Worm (Caenorhabditis elegans) whole organism, L4 larva: ENCODE results near the gene F54E12.2.
A peak's percentile ranks its signal among the peaks of the same experiment; 100 is the strongest.

ENCODE experiments used
- D1046.2 ChIP-seq: fragments of 200-800 bp; sonication (Bioruptor generic); IDR thresholded peaks from 2 replicates; pipeline ENCODE4 v1.3.6; 2022; ENCODE audit warnings: missing genetic modification characterization, missing compliant biosample characterization
- R02D3.7 ChIP-seq: fragments of 150-350 bp; sonication (generic microtip); optimal IDR thresholded peaks from 3 replicates; lab custom pipeline; 2014; ENCODE audit warnings: missing biosample characterization, missing genetic modification characterization
- T26A8.4 ChIP-seq: fragments of 200-800 bp; sonication (Bioruptor generic); IDR thresholded peaks from 2 replicates; pipeline ENCODE4 v1.3.6; 2022; ENCODE audit warnings: missing genetic modification characterization, missing compliant biosample characterization
- Y105C5A.15 ChIP-seq: fragments of 200-800 bp; sonication (Bioruptor generic); IDR thresholded peaks from 2 replicates; pipeline ENCODE4 v1.3.6; 2022; ENCODE audit warnings: missing genetic modification characterization, missing compliant biosample characterization
- Y5F2A.4 ChIP-seq: fragments of 200-800 bp; sonication (Bioruptor generic); optimal IDR thresholded peaks from 2 replicates; lab custom pipeline; 2018; ENCODE audit warnings: mild to moderate bottlenecking, missing genetic modification characterization, missing compliant biosample characterization
- ZK337.2 ChIP-seq: fragments of 200-800 bp; sonication (Bioruptor generic); IDR thresholded peaks from 2 replicates; pipeline ENCODE4 v1.3.6; 2022; ENCODE audit warnings: missing genetic modification reagents, missing genetic modification characterization, missing compliant biosample characterization
- aha-1 ChIP-seq: fragments of 150-350 bp; peaks from one replicate; lab custom pipeline; 2014; ENCODE audit warnings: missing biosample characterization, missing genetic modification characterization
- ama-1 ChIP-seq: fragments of 150-350 bp; optimal IDR thresholded peaks from 2 replicates; lab custom pipeline; 2014; ENCODE audit warnings: inconsistent platforms, mixed read lengths
- attf-4 ChIP-seq: sonication (generic microtip); optimal IDR thresholded peaks from 3 replicates; lab custom pipeline; 2017; ENCODE audit warnings: missing biosample characterization, missing genetic modification characterization
- ceh-28 ChIP-seq: fragments of 150-350 bp; optimal IDR thresholded peaks from 2 replicates; lab custom pipeline; 2014; ENCODE audit warnings: missing biosample characterization, missing genetic modification reagents, missing genetic modification characterization
- ceh-44 ChIP-seq: fragments of 200-800 bp; sonication (Bioruptor generic); IDR thresholded peaks from 2 replicates; pipeline ENCODE4 v1.3.6; 2022; ENCODE audit warnings: missing genetic modification reagents, missing genetic modification characterization, missing compliant biosample characterization
- ceh-62 ChIP-seq: sonication (generic microtip); optimal IDR thresholded peaks from 2 replicates; lab custom pipeline; 2017; ENCODE audit warnings: missing biosample characterization, missing genetic modification characterization
- ceh-82 ChIP-seq: sonication (generic microtip); optimal IDR thresholded peaks from 2 replicates; lab custom pipeline; 2017; ENCODE audit warnings: missing biosample characterization, missing genetic modification characterization
- cey-2 ChIP-seq: sonication (generic microtip); optimal IDR thresholded peaks from 3 replicates; lab custom pipeline; 2017; ENCODE audit warnings: missing genetic modification characterization, mild to moderate bottlenecking, missing compliant biosample characterization, antibody characterized with exemption, borderline replicate concordance; ENCODE audit not compliant: insufficient read depth
- daf-12 ChIP-seq: fragments of 150-350 bp; optimal IDR thresholded peaks from 2 replicates; lab custom pipeline; 2014; ENCODE audit warnings: missing biosample characterization, missing genetic modification reagents, missing genetic modification characterization
- daf-19 ChIP-seq: fragments of 200-800 bp; sonication (Bioruptor generic); conservative IDR thresholded peaks from 2 replicates; pipeline ENCODE4 v1.3.6; 2022; ENCODE audit warnings: missing genetic modification characterization, missing compliant biosample characterization
- dmd-6 ChIP-seq: fragments of 200-800 bp; sonication (Bioruptor generic); IDR thresholded peaks from 2 replicates; pipeline ENCODE4 v1.3.6; 2022; ENCODE audit warnings: missing genetic modification reagents, missing genetic modification characterization, missing compliant biosample characterization
- dmd-8 ChIP-seq: fragments of 200-800 bp; sonication (Bioruptor generic); IDR thresholded peaks from 2 replicates; pipeline ENCODE4 v1.3.6; 2022; ENCODE audit warnings: missing genetic modification characterization, missing compliant biosample characterization
- dpl-1 ChIP-seq: fragments of 150-350 bp; optimal IDR thresholded peaks from 2 replicates; lab custom pipeline; 2014; ENCODE audit warnings: missing biosample characterization, missing genetic modification reagents, missing genetic modification characterization
- egl-43 ChIP-seq: fragments of 200-800 bp; sonication (Bioruptor generic); IDR thresholded peaks from 2 replicates; pipeline ENCODE4 v1.3.6; 2022; ENCODE audit warnings: missing genetic modification reagents, missing genetic modification characterization, missing compliant biosample characterization
- fkh-10 ChIP-seq: fragments of 150-350 bp; optimal IDR thresholded peaks from 2 replicates; lab custom pipeline; 2014; ENCODE audit warnings: missing biosample characterization, missing genetic modification reagents, missing genetic modification characterization
- hif-1 ChIP-seq, 2 experiments: sonication (generic microtip); optimal IDR thresholded peaks; 2 replicates each; lab custom pipeline; 2016 to 2017; ENCODE audit warnings: missing compliant biosample characterization in 2 of 2, missing genetic modification characterization in 2 of 2, missing genetic modification reagents in 2 of 2, missing genotype in 2 of 2, mild to moderate bottlenecking in 1 of 2
- lim-7 ChIP-seq: fragments of 200-800 bp; sonication (Bioruptor generic); IDR thresholded peaks from 2 replicates; pipeline ENCODE4 v1.3.6; 2022; ENCODE audit warnings: missing genetic modification characterization, missing compliant biosample characterization
- lin-1 ChIP-seq: fragments of 200-800 bp; sonication (Bioruptor generic); IDR thresholded peaks from 2 replicates; pipeline ENCODE4 v1.3.6; 2022; ENCODE audit warnings: missing genetic modification reagents, missing genetic modification characterization, missing compliant biosample characterization
- lin-15B ChIP-seq: fragments of 150-350 bp; sonication (generic microtip); optimal IDR thresholded peaks from 3 replicates; lab custom pipeline; 2014; ENCODE audit warnings: missing biosample characterization, missing genetic modification characterization
- lin-29 ChIP-seq: fragments of 200-800 bp; sonication (Bioruptor generic); IDR thresholded peaks from 2 replicates; pipeline ENCODE4 v1.3.6; 2022; ENCODE audit warnings: missing genetic modification reagents, missing genetic modification characterization, missing compliant biosample characterization
- lin-39 ChIP-seq: fragments of 150-350 bp; optimal IDR thresholded peaks from 2 replicates; lab custom pipeline; 2014; ENCODE audit warnings: missing biosample characterization, missing genetic modification reagents, missing genetic modification characterization
- madf-5 ChIP-seq, 2 experiments: fragments of 200-800 bp; sonication (Bioruptor generic); IDR thresholded peaks; 2 replicates each; pipeline ENCODE4 v1.3.6; 2022; ENCODE audit warnings: missing compliant biosample characterization in 2 of 2, missing genetic modification characterization in 2 of 2
- madf-9 ChIP-seq: fragments of 200-800 bp; sonication (Bioruptor generic); conservative IDR thresholded peaks from 2 replicates; pipeline ENCODE4 v1.3.6; 2022; ENCODE audit warnings: missing genetic modification reagents, missing genetic modification characterization, missing compliant biosample characterization
- mdl-1 ChIP-seq, 2 experiments: fragments of 150-350 bp in 1 of 2; sonication (generic microtip) in 1 of 2; optimal IDR thresholded peaks; 2 replicates each; lab custom pipeline; 2014 to 2017; ENCODE audit warnings: missing biosample characterization in 2 of 2, missing genetic modification characterization in 2 of 2
- mdt-29 ChIP-seq: fragments of 200-800 bp; sonication (Bioruptor generic); IDR thresholded peaks from 2 replicates; pipeline ENCODE4 v1.3.6; 2022; ENCODE audit warnings: missing genetic modification reagents, missing genetic modification characterization, missing compliant biosample characterization
- mes-2 ChIP-seq: sonication (generic microtip); optimal IDR thresholded peaks from 2 replicates; lab custom pipeline; 2016; ENCODE audit warnings: missing genotype, mild to moderate bottlenecking, missing genetic modification characterization, missing compliant biosample characterization; ENCODE audit not compliant: poor library complexity, severe bottlenecking
- nhr-10 ChIP-seq: fragments of 150-350 bp; optimal IDR thresholded peaks from 2 replicates; lab custom pipeline; 2014; ENCODE audit warnings: missing biosample characterization, missing genetic modification characterization
- nhr-11 ChIP-seq: fragments of 150-350 bp; optimal IDR thresholded peaks from 2 replicates; lab custom pipeline; 2014; ENCODE audit warnings: missing biosample characterization, missing genetic modification characterization
- nhr-28 ChIP-seq: fragments of 150-350 bp; optimal IDR thresholded peaks from 2 replicates; lab custom pipeline; 2014; ENCODE audit warnings: missing biosample characterization, missing genetic modification characterization
- nhr-48 ChIP-seq: sonication (generic microtip); optimal IDR thresholded peaks from 2 replicates; lab custom pipeline; 2016; ENCODE audit warnings: mild to moderate bottlenecking, missing genetic modification characterization, missing compliant biosample characterization
- nhr-6 ChIP-seq: fragments of 150-350 bp; optimal IDR thresholded peaks from 2 replicates; lab custom pipeline; 2014; ENCODE audit warnings: missing biosample characterization, missing genetic modification characterization
- nhr-76 ChIP-seq: fragments of 150-350 bp; optimal IDR thresholded peaks from 2 replicates; lab custom pipeline; 2014; ENCODE audit warnings: missing biosample characterization, missing genetic modification characterization
- pha-4 ChIP-seq, 2 experiments: fragments of 150-350 bp in 1 of 2; fragments of 200-800 bp in 1 of 2; sonication (Bioruptor generic) in 1 of 2; IDR thresholded peaks in 1 of 2; optimal IDR thresholded peaks in 1 of 2; 2 replicates each; pipeline versions ENCODE4 v1.3.6 to Lab custom; 2014 to 2022; ENCODE audit warnings: missing genetic modification characterization in 2 of 2, missing genetic modification reagents in 2 of 2, missing biosample characterization in 1 of 2, missing compliant biosample characterization in 1 of 2
- rbr-2 ChIP-seq: sonication (generic microtip); optimal IDR thresholded peaks from 2 replicates; lab custom pipeline; 2016; ENCODE audit warnings: missing genotype, missing genetic modification characterization, missing compliant biosample characterization
- saeg-2 ChIP-seq: fragments of 200-800 bp; sonication (Bioruptor generic); IDR thresholded peaks from 2 replicates; pipeline ENCODE4 v1.3.6; 2022; ENCODE audit warnings: missing genetic modification reagents, missing genetic modification characterization, missing compliant biosample characterization
- sdz-12 ChIP-seq: fragments of 200-800 bp; sonication (Bioruptor generic); optimal IDR thresholded peaks from 2 replicates; lab custom pipeline; 2018; ENCODE audit warnings: mild to moderate bottlenecking, missing genetic modification characterization, missing compliant biosample characterization
- spr-1 ChIP-seq: sonication (generic microtip); optimal IDR thresholded peaks from 2 replicates; lab custom pipeline; 2016; ENCODE audit warnings: mild to moderate bottlenecking, missing genetic modification characterization, missing compliant biosample characterization
- spr-3 ChIP-seq: fragments of 200-800 bp; sonication (Bioruptor generic); optimal IDR thresholded peaks from 2 replicates; lab custom pipeline; 2018; ENCODE audit warnings: mild to moderate bottlenecking, missing genetic modification characterization, missing compliant biosample characterization
- tra-1 ChIP-seq: fragments of 200-800 bp; sonication (Bioruptor generic); IDR thresholded peaks from 2 replicates; pipeline ENCODE4 v1.3.6; 2022; ENCODE audit warnings: missing genetic modification reagents, missing genetic modification characterization, missing compliant biosample characterization
- unc-130 ChIP-seq: sonication (generic microtip); optimal IDR thresholded peaks from 2 replicates; lab custom pipeline; 2016; ENCODE audit warnings: missing genetic modification reagents, missing genetic modification characterization, missing compliant biosample characterization
- unc-62 ChIP-seq, 3 experiments: fragments of 150-350 bp in 1 of 3; sonication (generic microtip); optimal IDR thresholded peaks in 2 of 3; peaks in 1 of 3; 1 replicate in 1 of 3; 2 replicates in 2 of 3; lab custom pipeline; 2014 to 2017; ENCODE audit warnings: missing biosample characterization in 3 of 3, missing genetic modification characterization in 3 of 3, missing genetic modification reagents in 3 of 3, missing genotype in 1 of 3
- zag-1 ChIP-seq: fragments of 150-350 bp; optimal IDR thresholded peaks from 2 replicates; lab custom pipeline; 2014; ENCODE audit warnings: missing biosample characterization, missing genetic modification characterization
- ztf-11 ChIP-seq: fragments of 150-350 bp; optimal IDR thresholded peaks from 2 replicates; lab custom pipeline; 2014; ENCODE audit warnings: missing biosample characterization, missing genetic modification characterization
- ztf-7 ChIP-seq: fragments of 150-350 bp; optimal IDR thresholded peaks from 2 replicates; lab custom pipeline; 2014; ENCODE audit warnings: missing biosample characterization, missing genetic modification characterization

F54E12.2 gene

ce11 chrIV:11296787-11297186, 40.2 kb downstream of the F54E12.2 start, which contains the start of gene mttu-1:
mttu-1 (minus strand) TSS chrIV:11296887.
- TF ChIP-seq madf-5 (GFP tag; IDR thresholded peaks at IDR 0.05; lab: Robert Waterston, UW): no peak
- no peak for TF ChIP-seq ZK337.2 (GFP tag; lab: Robert Waterston, UW)
- no peak for TF ChIP-seq T26A8.4 (GFP tag; lab: Robert Waterston, UW)
- TF ChIP-seq pha-4 (GFP tag; IDR thresholded peaks at IDR 0.05; lab: Robert Waterston, UW): no peak
- TF ChIP-seq pha-4 (tag; optimal IDR thresholded peaks at IDR 0.05; lab: Kevin White, UChicago): no peak
- TF ChIP-seq unc-130 (GFP tag; lab: Kevin White, UChicago): no peak
- no peak for TF ChIP-seq Y5F2A.4
- TF ChIP-seq Y105C5A.15 (GFP tag; lab: Robert Waterston, UW): no peak
- no peak for TF ChIP-seq dmd-6
- no peak for TF ChIP-seq D1046.2
- TF ChIP-seq cey-2 (tag; lab: Kevin White, UChicago): no peak
- TF ChIP-seq rbr-2 (tag; lab: Kevin White, UChicago): no peak
- TF ChIP-seq nhr-11 (tag; lab: Kevin White, UChicago): no peak
- no peak for TF ChIP-seq mdt-29 (GFP tag; lab: Robert Waterston, UW)
- no peak for TF ChIP-seq nhr-48 (tag; lab: Kevin White, UChicago)
- no peak for TF ChIP-seq egl-43 (GFP tag; lab: Robert Waterston, UW)
- TF ChIP-seq saeg-2: no peak
- no peak for TF ChIP-seq ama-1 (lab: Kevin White, UChicago)
- no peak for TF ChIP-seq lim-7 (GFP tag; lab: Robert Waterston, UW)
- TF ChIP-seq dmd-8 (GFP tag; lab: Robert Waterston, UW): no peak
- TF ChIP-seq ztf-11: no peak

DNA sequence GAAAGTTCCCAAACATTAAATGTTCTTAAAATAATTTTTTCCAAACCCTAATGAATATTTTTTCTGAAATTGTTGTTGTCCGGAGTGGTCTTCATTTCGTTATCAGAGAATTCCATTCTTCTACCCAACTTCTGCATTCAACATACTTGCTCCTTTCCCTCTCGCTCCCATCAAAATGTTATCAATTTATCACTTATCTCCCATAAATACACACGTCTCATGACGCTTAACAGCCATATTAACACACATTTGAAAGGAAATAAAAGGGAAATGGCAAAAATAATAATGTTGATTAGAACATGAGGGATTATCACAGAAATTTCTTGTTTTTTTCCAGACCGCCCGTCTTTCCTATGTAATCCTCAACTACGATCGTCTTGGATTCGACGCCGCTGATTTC, 48.0 kb downstream of the F54E12.2 start:
- TF ChIP-seq ceh-82 (tag; lab: Kevin White, UChicago) (no peak), egl-43 (GFP tag; lab: Robert Waterston, UW) (no peak), dpl-1 (GFP tag; lab: Kevin White, UChicago) (no peak), lin-29 (GFP tag; lab: Robert Waterston, UW) (no peak), ceh-62 (tag; lab: Kevin White, UChicago) (no peak), R02D3.7 (tag; lab: Kevin White, UChicago) (no peak), rbr-2 (tag; lab: Kevin White, UChicago) (no peak), nhr-6 (tag; lab: Kevin White, UChicago) (peak; percentile 25), sdz-12 (no peak), mdt-29 (GFP tag; lab: Robert Waterston, UW) (no peak), zag-1 (no peak), nhr-28 (peak; percentile 88), aha-1 (tag; lab: Kevin White, UChicago) (no peak), daf-19 (GFP tag; lab: Robert Waterston, UW) (no peak), nhr-10 (tag; lab: Kevin White, UChicago) (no peak), spr-1 (tag; lab: Kevin White, UChicago) (no peak), ztf-7 (no peak), spr-3 (GFP tag; lab: Kevin White, UChicago) (no peak), unc-62 (GFP tag; optimal IDR thresholded peaks at IDR 0.05 in 1 of 2; lab: Kevin White, UChicago) (no peak), unc-62 (tag; optimal IDR thresholded peaks at IDR 0.05; lab: Kevin White, UChicago) (no peak), nhr-48 (tag; lab: Kevin White, UChicago) (no peak), hif-1 (tag; optimal IDR thresholded peaks at IDR 0.05; lab: Kevin White, UChicago) (no peak), tra-1 (peak; percentile 62), mdl-1 (tag; optimal IDR thresholded peaks at IDR 0.05; lab: Kevin White, UChicago) (no peak), ceh-28 (tag; lab: Kevin White, UChicago) (no peak), Y105C5A.15 (GFP tag; lab: Robert Waterston, UW) (no peak), mes-2 (tag; lab: Kevin White, UChicago) (peak; percentile 6), madf-9 (GFP tag; lab: Robert Waterston, UW) (no peak), lin-39 (tag; lab: Kevin White, UChicago) (no peak), T26A8.4 (GFP tag; lab: Robert Waterston, UW) (no peak; the same call in 1 of the 2 replicates), fkh-10 (no peak), nhr-76 (tag; lab: Kevin White, UChicago) (no peak), lin-1 (GFP tag; lab: Robert Waterston, UW) (peak; percentile 57; the same call in 1 of the 2 replicates), attf-4 (no peak), daf-12 (tag; lab: Kevin White, UChicago) (no peak), saeg-2 (no peak), ceh-44 (GFP tag; lab: Robert Waterston, UW) (no peak), lin-15B (no peak)
